Worm (Caenorhabditis elegans) whole organism, young adult: ENCODE results near the gene nas-33.

Source experiments
- D2030.7 ChIP-seq: fragments of 200-800 bp; sonication (Bioruptor generic); IDR thresholded peaks from 2 replicates; pipeline ENCODE4 v1.3.6; 2022; ENCODE audit warnings: missing genetic modification reagents, missing genetic modification characterization, missing compliant biosample characterization
- Y53G8AR.9 ChIP-seq: fragments of 200-800 bp; sonication (Bioruptor generic); conservative IDR thresholded peaks from 2 replicates; pipeline ENCODE4 v1.3.6; 2022; ENCODE audit warnings: missing genetic modification reagents, missing genetic modification characterization, missing compliant biosample characterization
- aptf-3 ChIP-seq: fragments of 200-800 bp; sonication (Bioruptor generic); IDR thresholded peaks from 2 replicates; pipeline ENCODE4 v1.3.6; 2022; ENCODE audit warnings: missing genetic modification characterization, missing compliant biosample characterization
- attf-5 ChIP-seq: fragments of 200-800 bp; sonication (Bioruptor generic); optimal IDR thresholded peaks from 2 replicates; lab custom pipeline; 2018; ENCODE audit warnings: mild to moderate bottlenecking, missing genetic modification characterization, missing compliant biosample characterization
- cebp-2 ChIP-seq: fragments of 200-800 bp; sonication (Bioruptor generic); IDR thresholded peaks from 2 replicates; pipeline ENCODE4 v1.3.6; 2022; ENCODE audit warnings: missing genetic modification characterization, missing compliant biosample characterization
- him-1 ChIP-seq: sonication (generic microtip); optimal IDR thresholded peaks from 2 replicates; lab custom pipeline; 2016; ENCODE audit warnings: missing genotype, missing genetic modification reagents, missing genetic modification characterization, missing compliant biosample characterization
- hlh-12 ChIP-seq: sonication (generic microtip); optimal IDR thresholded peaks from 2 replicates; lab custom pipeline; 2016; ENCODE audit warnings: missing genetic modification characterization, missing compliant biosample characterization
- let-607 ChIP-seq, 2 experiments: fragments of 200-800 bp in 1 of 2; sonication (Bioruptor generic) in 1 of 2; sonication (generic microtip) in 1 of 2; optimal IDR thresholded peaks; 2 replicates each; lab custom pipeline; 2016 to 2018; ENCODE audit warnings: mild to moderate bottlenecking in 2 of 2, missing compliant biosample characterization in 2 of 2, missing genetic modification characterization in 2 of 2, moderate library complexity in 2 of 2, missing genotype in 1 of 2
- mcd-1 ChIP-seq: fragments of 200-800 bp; sonication (Bioruptor generic); IDR thresholded peaks from 2 replicates; pipeline ENCODE4 v1.3.6; 2022; ENCODE audit warnings: missing genetic modification reagents, missing genetic modification characterization, missing compliant biosample characterization
- pha-4 ChIP-seq: fragments of 150-350 bp; sonication (generic microtip); optimal IDR thresholded peaks from 2 replicates; lab custom pipeline; 2014; ENCODE audit warnings: missing biosample characterization, missing genetic modification reagents, missing genetic modification characterization
- tlf-1 ChIP-seq: fragments of 200-800 bp; sonication (Bioruptor generic); optimal IDR thresholded peaks from 2 replicates; lab custom pipeline; 2018; ENCODE audit warnings: mild to moderate bottlenecking, missing genetic modification characterization, missing compliant biosample characterization
- unc-130 ChIP-seq: sonication (generic microtip); optimal IDR thresholded peaks from 2 replicates; lab custom pipeline; 2016; ENCODE audit warnings: missing genetic modification reagents, missing genetic modification characterization, missing compliant biosample characterization
- zim-3 ChIP-seq: sonication (generic microtip); optimal IDR thresholded peaks from 2 replicates; lab custom pipeline; 2017; ENCODE audit warnings: mild to moderate bottlenecking, missing genetic modification characterization, moderate library complexity, missing compliant biosample characterization

- TF ChIP-seq attf-5 (GFP tag; lab: Kevin White, UChicago) (no peak), D2030.7 (no peak), unc-130 (GFP tag; lab: Kevin White, UChicago) (no peak), let-607 (tag; optimal IDR thresholded peaks at IDR 0.05; lab: Kevin White, UChicago) (no peak), pha-4 (tag; lab: Kevin White, UChicago) (no peak), tlf-1 (GFP tag; lab: Kevin White, UChicago) (no peak), him-1 (no peak), Y53G8AR.9 (GFP tag; lab: Robert Waterston, UW) (no peak), mcd-1 (GFP tag; lab: Robert Waterston, UW) (no peak), hlh-12 (tag; lab: Kevin White, UChicago) (no peak), cebp-2 (GFP tag; lab: Robert Waterston, UW) (no peak), zim-3 (tag; lab: Kevin White, UChicago) (no peak), aptf-3 (GFP tag; lab: Robert Waterston, UW) (no peak)
Measured at ce11 chrX:6430510-6430909, 24.5 kb downstream of the nas-33 start, which contains the start of gene ctsa-2.
